Fruit fly (Drosophila melanogaster) Kc167 (cell line): ENCODE data around the gene wam.

Source experiments
- Myc ChIP-seq: fragments of >200 bp; optimal IDR thresholded peaks from 2 replicates; lab custom pipeline; 2017; ENCODE audit warnings: missing external identifiers
- Sin3A ChIP-seq: fragments of >200 bp; optimal IDR thresholded peaks from 2 replicates; lab custom pipeline; 2018; ENCODE audit warnings: missing external identifiers
- h ChIP-seq: fragments of >200 bp; optimal IDR thresholded peaks from 3 replicates; lab custom pipeline; 2018; ENCODE audit warnings: missing external identifiers
- insv ChIP-seq: fragments of >200 bp; optimal IDR thresholded peaks from 3 replicates; lab custom pipeline; 2018; ENCODE audit warnings: missing external identifiers
- psq ChIP-seq: fragments of >200 bp; optimal IDR thresholded peaks from 2 replicates; lab custom pipeline; 2017; ENCODE audit warnings: missing external identifiers
- ttk ChIP-seq: sonication (Bioruptor generic); optimal IDR thresholded peaks from 2 replicates; lab custom pipeline; 2017; ENCODE audit warnings: missing external identifiers

wam gene

DNA sequence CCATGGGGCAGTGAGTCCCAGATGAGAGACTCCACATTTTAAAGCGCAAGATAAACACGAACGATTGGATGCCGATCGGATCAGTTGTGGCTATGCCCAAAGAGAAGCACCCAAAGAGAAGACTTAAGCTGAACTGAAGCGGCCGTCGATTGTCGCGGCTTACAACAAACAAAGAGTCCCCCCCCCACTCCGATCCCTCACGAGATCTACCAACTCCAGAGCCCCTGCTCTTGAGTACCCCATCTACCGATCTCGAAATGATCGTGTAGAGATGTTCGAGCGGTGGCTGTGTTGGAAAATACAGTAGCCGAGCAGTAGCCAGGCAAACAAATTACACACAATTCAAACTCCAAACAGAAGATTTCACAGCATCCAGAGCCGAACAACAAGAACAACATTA lies 37.9 kb upstream of the wam start:
- TF ChIP-seq psq = no peak
- TF ChIP-seq insv (lab: Kevin White, UChicago) = no peak
- no peak for TF ChIP-seq h
- TF ChIP-seq Sin3A (lab: Kevin White, UChicago) = no peak
- no peak for TF ChIP-seq ttk (lab: Kevin White, UChicago)
- TF ChIP-seq Myc (lab: Kevin White, UChicago) = no peak

DNA sequence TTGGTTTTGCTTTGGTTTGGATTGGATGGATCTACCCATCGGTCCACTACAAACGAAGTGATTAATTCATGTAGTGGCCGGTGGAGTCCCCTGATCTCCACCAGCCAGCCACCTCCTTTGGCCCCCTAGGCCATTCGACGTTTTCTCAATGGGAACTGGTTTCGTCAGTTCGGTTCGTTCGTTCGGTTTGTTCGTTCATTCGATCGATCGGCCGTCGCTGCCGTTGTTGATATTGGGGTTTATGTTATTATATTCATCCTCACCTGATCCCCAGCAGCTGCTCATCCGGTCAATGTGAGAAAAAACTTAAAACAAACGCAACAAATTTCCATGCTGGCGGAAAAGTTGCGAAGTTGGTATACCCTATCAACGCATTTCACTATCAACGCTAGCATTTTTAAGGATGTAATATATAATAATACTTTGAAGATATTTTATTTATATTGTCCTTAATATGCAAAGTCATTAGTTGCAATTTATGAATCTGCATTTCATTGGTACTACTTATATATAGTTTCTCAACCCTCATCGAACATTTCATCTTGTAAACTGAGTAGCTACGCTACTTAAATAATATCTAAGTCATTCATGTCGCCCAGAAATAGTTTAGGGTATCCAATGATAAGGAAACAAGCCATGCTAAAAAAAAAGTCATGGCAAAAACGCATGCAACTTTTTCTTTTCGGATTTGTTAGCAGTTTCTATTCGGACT lies 35.9 kb upstream of the wam start:
- TF ChIP-seq Sin3A (lab: Kevin White, UChicago) (no peak), ttk (lab: Kevin White, UChicago) (no peak), h (no peak), psq (no peak), insv (lab: Kevin White, UChicago) (no peak), Myc (lab: Kevin White, UChicago) (no peak)

DNA sequence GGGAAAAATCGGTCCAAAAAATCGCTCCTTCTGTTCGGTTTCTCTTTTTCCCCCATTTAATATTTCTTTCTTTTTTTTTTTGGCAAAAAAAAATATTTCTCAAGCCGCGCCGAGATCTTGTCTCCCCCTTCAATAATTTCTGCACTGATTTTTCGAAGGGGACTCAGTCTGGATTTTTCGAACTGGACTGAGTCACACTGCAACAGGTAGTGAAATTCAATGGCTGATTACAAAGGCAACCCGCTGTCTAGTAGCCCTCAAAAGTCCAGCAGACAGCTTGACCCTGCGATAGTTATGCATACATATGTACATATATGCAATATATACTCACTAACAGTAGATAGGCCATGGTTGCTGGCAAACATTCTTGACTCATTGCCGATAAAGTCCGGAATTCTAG lies 32.4 kb upstream of the wam start:
- no peak for TF ChIP-seq Sin3A (lab: Kevin White, UChicago)
- no peak for TF ChIP-seq ttk (lab: Kevin White, UChicago)
- TF ChIP-seq insv (lab: Kevin White, UChicago) = no peak
- peak; percentile 45 for TF ChIP-seq h

DNA sequence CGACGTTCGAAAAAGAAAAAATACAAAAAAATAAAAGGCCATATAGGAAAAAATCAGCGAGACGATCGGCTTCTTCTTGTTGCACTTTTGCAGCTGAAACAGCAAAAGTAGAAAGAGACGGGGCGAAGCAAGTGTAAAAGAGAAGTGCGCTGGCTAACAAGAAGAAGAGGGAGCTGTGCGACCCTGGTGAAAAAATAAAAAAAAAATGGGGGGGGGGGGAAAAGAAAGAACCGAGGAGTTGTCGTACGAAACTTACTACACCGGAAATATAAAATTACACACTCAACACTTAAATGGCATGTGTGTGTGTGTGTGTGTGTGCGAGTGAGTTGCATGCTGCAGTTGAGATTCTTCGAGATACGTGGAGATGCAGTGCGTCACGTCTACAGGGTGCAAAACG lies 31.1 kb upstream of the wam start:
- TF ChIP-seq psq = no peak

DNA sequence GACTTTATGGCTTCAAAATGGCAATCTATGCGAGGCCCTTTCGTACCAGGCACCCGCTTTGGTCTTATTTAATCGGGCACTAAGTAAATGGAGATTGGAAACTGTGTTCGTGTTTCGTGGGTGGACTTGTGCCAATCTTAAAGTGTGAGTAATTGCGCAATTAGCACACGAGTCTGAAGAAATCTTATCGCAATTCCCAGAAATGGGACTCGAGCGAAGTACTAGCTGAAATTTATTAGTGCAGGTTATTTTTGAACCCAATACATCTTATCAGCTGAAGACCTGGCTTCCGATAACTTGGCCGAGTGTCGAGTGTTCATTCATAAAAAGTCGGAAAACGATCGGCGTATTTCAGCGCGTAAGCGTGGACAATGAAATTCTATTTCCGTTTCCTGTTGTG lies 29.0 kb upstream of the wam start:
- TF ChIP-seq ttk (lab: Kevin White, UChicago) = no peak
- no peak for TF ChIP-seq Sin3A (lab: Kevin White, UChicago)
- no peak for TF ChIP-seq h
- no peak for TF ChIP-seq psq
- TF ChIP-seq Myc (lab: Kevin White, UChicago) = no peak
- no peak for TF ChIP-seq insv (lab: Kevin White, UChicago)

DNA sequence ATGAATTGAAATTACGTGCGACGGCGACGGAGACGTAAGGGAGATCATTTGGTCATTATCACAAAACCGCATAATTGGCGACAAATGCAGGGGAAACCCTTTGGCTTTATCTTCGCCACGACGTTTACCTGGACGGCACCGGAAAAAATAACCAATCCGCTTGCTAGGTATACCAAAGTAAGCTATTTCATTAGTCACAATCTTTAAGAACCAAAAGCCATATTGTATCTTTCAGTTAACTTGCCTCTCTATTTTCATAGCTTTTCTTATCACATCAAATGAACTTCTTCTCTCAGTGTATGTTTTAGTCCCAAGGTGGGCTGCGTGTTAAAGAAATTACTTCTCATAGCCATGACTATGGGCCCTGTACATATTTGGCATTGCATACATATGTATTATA lies 27.8 kb upstream of the wam start:
- no peak for TF ChIP-seq Myc (lab: Kevin White, UChicago)
- TF ChIP-seq ttk (lab: Kevin White, UChicago) = no peak
- no peak for TF ChIP-seq insv (lab: Kevin White, UChicago)
- no peak for TF ChIP-seq h
- no peak for TF ChIP-seq psq
- TF ChIP-seq Sin3A (lab: Kevin White, UChicago) = no peak

DNA sequence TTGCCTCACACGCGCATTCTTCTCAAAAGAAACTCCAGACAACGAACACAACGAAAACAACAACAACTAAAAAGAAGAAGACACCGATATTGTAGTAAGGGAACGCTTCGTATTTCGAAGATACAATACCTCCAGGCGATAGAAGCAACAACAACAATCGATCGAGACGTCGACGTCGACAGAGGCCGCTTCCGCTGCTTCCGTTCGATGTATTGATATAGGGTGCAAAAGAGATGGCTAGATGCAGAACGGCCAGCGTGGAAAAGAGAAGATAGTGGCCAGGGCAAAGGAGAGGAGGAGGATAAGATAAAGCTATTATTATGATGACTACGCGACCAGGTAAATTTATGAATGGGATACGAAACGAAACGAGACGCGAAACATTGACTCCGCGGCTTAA lies 27.4 kb upstream of the wam start:
- no peak for TF ChIP-seq ttk (lab: Kevin White, UChicago)
- TF ChIP-seq Myc (lab: Kevin White, UChicago) = no peak
- no peak for TF ChIP-seq insv (lab: Kevin White, UChicago)
- TF ChIP-seq psq = no peak
- TF ChIP-seq h = no peak
- TF ChIP-seq Sin3A (lab: Kevin White, UChicago) = no peak

DNA sequence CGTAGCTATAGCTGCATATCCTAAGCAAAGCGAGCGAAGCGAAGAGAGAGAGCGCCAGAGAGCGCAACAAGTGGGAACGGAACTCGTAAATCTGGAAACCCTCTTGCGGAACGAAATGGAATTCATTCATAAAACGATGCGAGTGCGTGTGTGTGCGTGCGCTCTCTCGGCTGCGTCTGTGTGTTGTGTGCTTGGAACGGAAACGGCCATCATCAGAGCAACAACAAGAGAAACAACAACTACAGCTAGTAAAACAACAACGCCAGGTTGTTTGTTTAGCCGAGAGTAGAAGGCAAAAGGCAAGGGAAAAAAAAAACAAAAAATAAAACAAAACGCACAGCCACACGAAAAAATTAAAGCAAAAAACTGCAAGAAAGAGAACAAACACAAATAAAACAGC lies 26.5 kb upstream of the wam start:
- no peak for TF ChIP-seq insv (lab: Kevin White, UChicago)
- TF ChIP-seq ttk (lab: Kevin White, UChicago) = no peak
- no peak for TF ChIP-seq Sin3A (lab: Kevin White, UChicago)
- no peak for TF ChIP-seq h
- no peak for TF ChIP-seq Myc (lab: Kevin White, UChicago)
- TF ChIP-seq psq = no peak

DNA sequence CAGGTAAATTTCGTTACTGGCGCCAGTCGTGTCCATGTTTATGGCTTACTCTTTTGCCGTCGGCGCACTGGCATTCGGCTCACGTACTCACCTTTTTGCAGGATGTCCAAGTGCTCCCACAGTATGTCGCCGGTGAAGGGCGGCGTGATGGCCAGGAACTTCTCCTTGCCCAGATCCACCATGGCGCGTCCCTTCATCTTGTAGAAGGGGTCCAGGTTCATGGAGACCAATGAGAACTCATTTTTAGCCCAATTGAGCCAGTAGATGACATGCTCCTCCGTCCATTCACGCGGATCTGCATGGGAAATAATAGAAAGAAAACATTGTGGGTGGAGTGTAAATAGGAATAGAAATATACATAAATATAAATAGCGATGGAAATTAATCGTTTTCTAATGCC lies 24.9 kb upstream of the wam start:
- peak; percentile 99 for TF ChIP-seq ttk (lab: Kevin White, UChicago)
- TF ChIP-seq h = no peak
- TF ChIP-seq Myc (lab: Kevin White, UChicago) = no peak
- TF ChIP-seq Sin3A (lab: Kevin White, UChicago) = no peak
- no peak for TF ChIP-seq insv (lab: Kevin White, UChicago)
- no peak for TF ChIP-seq psq

DNA sequence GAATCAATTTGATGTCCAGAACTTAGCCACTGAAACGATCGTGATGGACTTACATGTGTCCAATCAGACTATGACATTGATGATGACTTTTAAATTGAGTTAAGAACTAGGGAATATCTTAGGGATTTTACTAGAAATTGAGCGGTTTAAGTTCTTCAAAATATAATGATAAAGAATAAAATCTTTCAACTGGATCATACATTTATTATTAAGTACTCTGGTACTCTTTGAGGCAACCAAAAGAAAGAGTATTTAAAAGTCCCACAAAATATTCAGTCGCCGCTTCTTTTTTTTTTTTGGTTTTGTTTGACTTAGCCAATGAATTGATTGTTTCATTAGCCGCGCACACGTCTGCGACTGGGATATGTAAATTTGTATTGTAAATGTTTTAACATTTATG lies 22.3 kb upstream of the wam start:
- TF ChIP-seq Myc (lab: Kevin White, UChicago) (no peak), ttk (lab: Kevin White, UChicago) (no peak)

DNA sequence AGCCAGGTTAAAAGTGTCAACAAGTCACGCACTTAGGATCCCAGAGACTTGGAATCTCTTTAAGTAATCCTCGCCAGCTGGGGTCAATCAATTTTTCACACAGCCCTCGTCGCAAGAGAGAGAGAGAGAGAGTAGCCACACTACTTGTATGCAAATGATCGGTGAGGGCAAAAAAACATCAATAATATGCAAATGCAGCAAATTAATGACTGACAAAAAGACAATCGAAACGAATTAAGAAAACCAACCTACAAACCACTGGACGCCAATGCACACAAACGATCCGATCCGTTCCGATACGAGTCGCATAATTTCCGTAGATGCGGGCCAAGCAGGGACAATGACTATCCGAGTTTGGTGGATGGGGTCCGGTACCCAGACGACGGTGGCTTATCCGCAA lies 21.8 kb upstream of the wam start:
- TF ChIP-seq insv (lab: Kevin White, UChicago) = no peak
- TF ChIP-seq Myc (lab: Kevin White, UChicago) = no peak

DNA sequence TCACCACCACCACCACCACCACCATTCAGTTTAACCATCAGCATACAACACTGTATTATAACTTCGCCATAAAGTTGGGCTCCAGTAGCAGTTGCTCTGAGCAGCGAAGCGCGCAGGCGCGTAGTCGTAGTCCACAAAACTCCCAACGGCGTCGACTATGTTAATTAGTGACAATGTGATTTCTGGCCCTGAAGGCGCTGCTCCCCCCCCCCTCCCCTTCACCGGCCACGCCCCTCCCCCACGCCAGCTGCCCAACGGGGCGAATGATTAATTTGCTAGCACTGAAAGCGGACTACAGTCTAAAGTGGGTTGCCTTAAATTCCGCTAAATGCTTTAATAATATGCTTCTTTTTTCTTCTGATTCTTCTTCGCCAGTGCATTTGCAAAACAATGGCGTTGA lies 19.0 kb upstream of the wam start:
- no peak for TF ChIP-seq ttk (lab: Kevin White, UChicago)
- no peak for TF ChIP-seq Sin3A (lab: Kevin White, UChicago)
- no peak for TF ChIP-seq psq
- TF ChIP-seq Myc (lab: Kevin White, UChicago) = no peak
- no peak for TF ChIP-seq h

DNA sequence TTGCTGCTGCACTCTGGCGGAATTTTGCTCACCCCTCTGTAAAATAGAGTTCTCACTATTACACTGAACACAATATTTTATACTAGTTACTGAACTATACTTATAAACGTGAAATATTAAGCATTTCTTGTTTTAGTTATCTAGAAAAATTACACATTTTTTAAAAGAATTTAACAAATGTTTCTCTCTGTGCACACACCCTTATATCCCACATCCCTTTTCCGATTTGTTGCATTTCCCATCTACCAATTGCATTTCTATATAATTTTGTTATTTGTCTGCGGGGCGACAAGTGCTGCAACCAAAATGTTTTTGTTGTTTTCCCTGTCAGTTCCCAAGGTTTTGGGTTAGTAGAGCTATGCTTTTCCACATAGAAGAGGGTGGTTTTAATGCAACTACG lies 15.4 kb upstream of the wam start:
- TF ChIP-seq Sin3A (lab: Kevin White, UChicago) = no peak
- no peak for TF ChIP-seq Myc (lab: Kevin White, UChicago)
- no peak for TF ChIP-seq insv (lab: Kevin White, UChicago)
- TF ChIP-seq h = no peak
- TF ChIP-seq psq = no peak
- no peak for TF ChIP-seq ttk (lab: Kevin White, UChicago)

DNA sequence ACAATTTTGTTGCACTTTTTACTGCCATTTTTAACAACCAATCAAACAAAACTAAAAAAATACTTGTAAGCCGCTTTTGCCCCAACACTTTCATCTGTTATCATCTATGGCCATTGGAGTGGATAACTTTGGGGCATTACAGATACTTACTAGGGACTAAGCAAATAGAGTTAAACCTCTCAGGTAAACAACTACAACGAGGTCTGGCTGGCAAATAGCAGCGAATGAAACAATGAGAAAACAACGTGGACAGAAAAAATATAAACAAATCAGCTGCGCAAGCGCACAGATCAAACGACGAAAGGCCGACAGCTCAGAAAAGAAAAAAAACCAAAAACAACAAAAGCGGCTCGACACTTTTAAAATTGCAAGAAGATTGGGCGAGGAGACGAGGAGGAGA lies 14.3 kb upstream of the wam start:
- TF ChIP-seq ttk (lab: Kevin White, UChicago) (no peak), psq (no peak), h (no peak), Sin3A (lab: Kevin White, UChicago) (no peak), insv (lab: Kevin White, UChicago) (no peak), Myc (lab: Kevin White, UChicago) (no peak)
